Worm (Caenorhabditis elegans) whole organism, L4 larva: ENCODE measurements around the gene sra-38.

Source experiments
- D1046.2 ChIP-seq: fragments of 200-800 bp; sonication (Bioruptor generic); IDR thresholded peaks from 2 replicates; pipeline ENCODE4 v1.3.6; 2022; ENCODE audit warnings: missing genetic modification characterization, missing compliant biosample characterization
- F44E2.7 ChIP-seq: fragments of 200-800 bp; sonication (Bioruptor generic); IDR thresholded peaks from 2 replicates; pipeline ENCODE4 v2.1.2; 2022; ENCODE audit warnings: missing genetic modification characterization, missing compliant biosample characterization
- Y75B8A.6 ChIP-seq: fragments of 200-800 bp; sonication (Bioruptor generic); IDR thresholded peaks from 2 replicates; pipeline ENCODE4 v1.3.6; 2022; ENCODE audit warnings: missing genetic modification reagents, missing genetic modification characterization, missing compliant biosample characterization
- aha-1 ChIP-seq: fragments of 150-350 bp; peaks from one replicate; lab custom pipeline; 2014; ENCODE audit warnings: missing biosample characterization, missing genetic modification characterization
- ama-1 ChIP-seq: fragments of 150-350 bp; optimal IDR thresholded peaks from 2 replicates; lab custom pipeline; 2014; ENCODE audit warnings: inconsistent platforms, mixed read lengths
- ceh-20 ChIP-seq: fragments of 200-800 bp; sonication (Bioruptor generic); IDR thresholded peaks from 2 replicates; pipeline ENCODE4 v1.3.6; 2022; ENCODE audit warnings: missing genetic modification reagents, missing genetic modification characterization, missing compliant biosample characterization
- ceh-28 ChIP-seq: fragments of 150-350 bp; optimal IDR thresholded peaks from 2 replicates; lab custom pipeline; 2014; ENCODE audit warnings: missing biosample characterization, missing genetic modification reagents, missing genetic modification characterization
- ceh-44 ChIP-seq: fragments of 200-800 bp; sonication (Bioruptor generic); IDR thresholded peaks from 2 replicates; pipeline ENCODE4 v1.3.6; 2022; ENCODE audit warnings: missing genetic modification reagents, missing genetic modification characterization, missing compliant biosample characterization
- ceh-62 ChIP-seq: sonication (generic microtip); optimal IDR thresholded peaks from 2 replicates; lab custom pipeline; 2017; ENCODE audit warnings: missing biosample characterization, missing genetic modification characterization
- ces-1 ChIP-seq: fragments of 150-350 bp; sonication (generic microtip); optimal IDR thresholded peaks from 4 replicates; lab custom pipeline; 2014; ENCODE audit warnings: missing biosample characterization, missing genetic modification reagents, missing genetic modification characterization
- ctbp-1 ChIP-seq: fragments of 200-800 bp; sonication (Bioruptor generic); IDR thresholded peaks from 2 replicates; pipeline ENCODE4 v1.3.6; 2022; ENCODE audit warnings: missing genetic modification reagents, missing genetic modification characterization, missing compliant biosample characterization
- daf-16 ChIP-seq, 3 experiments: sonication (generic microtip); optimal IDR thresholded peaks; 2 replicates each; lab custom pipeline; 2016 to 2017; ENCODE audit warnings: missing genetic modification characterization in 3 of 3, missing genetic modification reagents in 3 of 3, mild to moderate bottlenecking in 2 of 3, missing compliant biosample characterization in 2 of 3, missing biosample characterization in 1 of 3, moderate library complexity in 1 of 3
- daf-8 ChIP-seq: fragments of 200-800 bp; sonication (Bioruptor generic); IDR thresholded peaks from 2 replicates; pipeline ENCODE4 v1.3.6; 2022; ENCODE audit warnings: missing genetic modification characterization, missing compliant biosample characterization
- dmd-9 ChIP-seq: fragments of 200-800 bp; sonication (Bioruptor generic); IDR thresholded peaks from 2 replicates; pipeline ENCODE4 v1.3.6; 2022; ENCODE audit warnings: missing genetic modification reagents, missing genetic modification characterization, missing compliant biosample characterization
- egl-43 ChIP-seq: fragments of 200-800 bp; sonication (Bioruptor generic); IDR thresholded peaks from 2 replicates; pipeline ENCODE4 v1.3.6; 2022; ENCODE audit warnings: missing genetic modification reagents, missing genetic modification characterization, missing compliant biosample characterization
- gei-8 ChIP-seq: fragments of 200-800 bp; sonication (Bioruptor generic); optimal IDR thresholded peaks from 2 replicates; lab custom pipeline; 2018; ENCODE audit warnings: mild to moderate bottlenecking, missing genetic modification characterization, missing compliant biosample characterization
- hlh-11 ChIP-seq: fragments of 200-800 bp; sonication (Bioruptor generic); optimal IDR thresholded peaks from 2 replicates; lab custom pipeline; 2018; ENCODE audit warnings: mild to moderate bottlenecking, missing genetic modification characterization, missing compliant biosample characterization
- jun-1 ChIP-seq: fragments of 150-350 bp; optimal IDR thresholded peaks from 2 replicates; lab custom pipeline; 2014; ENCODE audit warnings: missing biosample characterization, missing genetic modification reagents, missing genetic modification characterization
- lim-7 ChIP-seq: fragments of 200-800 bp; sonication (Bioruptor generic); IDR thresholded peaks from 2 replicates; pipeline ENCODE4 v1.3.6; 2022; ENCODE audit warnings: missing genetic modification characterization, missing compliant biosample characterization
- lin-39 ChIP-seq: fragments of 150-350 bp; optimal IDR thresholded peaks from 2 replicates; lab custom pipeline; 2014; ENCODE audit warnings: missing biosample characterization, missing genetic modification reagents, missing genetic modification characterization
- lir-3 ChIP-seq: sonication (generic microtip); optimal IDR thresholded peaks from 2 replicates; lab custom pipeline; 2016; ENCODE audit warnings: mild to moderate bottlenecking, missing genetic modification characterization, missing compliant biosample characterization
- mdl-1 ChIP-seq, 2 experiments: fragments of 150-350 bp in 1 of 2; sonication (generic microtip) in 1 of 2; optimal IDR thresholded peaks; 2 replicates each; lab custom pipeline; 2014 to 2017; ENCODE audit warnings: missing biosample characterization in 2 of 2, missing genetic modification characterization in 2 of 2
- mdt-29 ChIP-seq: fragments of 200-800 bp; sonication (Bioruptor generic); IDR thresholded peaks from 2 replicates; pipeline ENCODE4 v1.3.6; 2022; ENCODE audit warnings: missing genetic modification reagents, missing genetic modification characterization, missing compliant biosample characterization
- mxl-2 ChIP-seq: fragments of 200-800 bp; sonication (Bioruptor generic); conservative IDR thresholded peaks from 2 replicates; pipeline ENCODE4 v1.3.6; 2022; ENCODE audit warnings: missing genetic modification reagents, missing genetic modification characterization, missing compliant biosample characterization
- nhr-10 ChIP-seq: fragments of 150-350 bp; optimal IDR thresholded peaks from 2 replicates; lab custom pipeline; 2014; ENCODE audit warnings: missing biosample characterization, missing genetic modification characterization
- nhr-111 ChIP-seq: fragments of 200-800 bp; sonication (Bioruptor generic); optimal IDR thresholded peaks from 2 replicates; lab custom pipeline; 2018; ENCODE audit warnings: mild to moderate bottlenecking, missing genetic modification characterization, missing compliant biosample characterization
- nhr-25 ChIP-seq: sonication (generic microtip); optimal IDR thresholded peaks from 2 replicates; lab custom pipeline; 2017; ENCODE audit warnings: missing genetic modification characterization, mild to moderate bottlenecking, missing compliant biosample characterization, antibody characterized with exemption, moderate library complexity, borderline replicate concordance; ENCODE audit not compliant: insufficient read depth
- nhr-28 ChIP-seq: fragments of 150-350 bp; optimal IDR thresholded peaks from 2 replicates; lab custom pipeline; 2014; ENCODE audit warnings: missing biosample characterization, missing genetic modification characterization
- nhr-41 ChIP-seq: fragments of 200-800 bp; sonication (Bioruptor generic); IDR thresholded peaks from 2 replicates; pipeline ENCODE4 v1.3.6; 2022; ENCODE audit warnings: missing genetic modification reagents, missing genetic modification characterization, missing compliant biosample characterization
- nhr-42 ChIP-seq: fragments of 200-800 bp; sonication (Bioruptor generic); IDR thresholded peaks from 2 replicates; pipeline ENCODE4 v1.3.6; 2022; ENCODE audit warnings: missing genetic modification characterization, missing compliant biosample characterization
- nhr-48 ChIP-seq: sonication (generic microtip); optimal IDR thresholded peaks from 2 replicates; lab custom pipeline; 2016; ENCODE audit warnings: mild to moderate bottlenecking, missing genetic modification characterization, missing compliant biosample characterization
- nhr-6 ChIP-seq: fragments of 150-350 bp; optimal IDR thresholded peaks from 2 replicates; lab custom pipeline; 2014; ENCODE audit warnings: missing biosample characterization, missing genetic modification characterization
- pha-4 ChIP-seq, 2 experiments: fragments of 150-350 bp in 1 of 2; fragments of 200-800 bp in 1 of 2; sonication (Bioruptor generic) in 1 of 2; IDR thresholded peaks in 1 of 2; optimal IDR thresholded peaks in 1 of 2; 2 replicates each; pipeline versions ENCODE4 v1.3.6 to Lab custom; 2014 to 2022; ENCODE audit warnings: missing genetic modification characterization in 2 of 2, missing genetic modification reagents in 2 of 2, missing biosample characterization in 1 of 2, missing compliant biosample characterization in 1 of 2
- pqm-1 ChIP-seq: sonication (generic microtip); optimal IDR thresholded peaks from 2 replicates; lab custom pipeline; 2017; ENCODE audit warnings: missing biosample characterization, missing genetic modification characterization
- spr-1 ChIP-seq: sonication (generic microtip); optimal IDR thresholded peaks from 2 replicates; lab custom pipeline; 2016; ENCODE audit warnings: mild to moderate bottlenecking, missing genetic modification characterization, missing compliant biosample characterization
- tag-97 ChIP-seq: fragments of 200-800 bp; sonication (Bioruptor generic); IDR thresholded peaks from 2 replicates; pipeline ENCODE4 v1.3.6; 2022; ENCODE audit warnings: missing genetic modification characterization, missing compliant biosample characterization
- unc-130 ChIP-seq: sonication (generic microtip); optimal IDR thresholded peaks from 2 replicates; lab custom pipeline; 2016; ENCODE audit warnings: missing genetic modification reagents, missing genetic modification characterization, missing compliant biosample characterization
- unc-39 ChIP-seq: sonication (generic microtip); optimal IDR thresholded peaks from 2 replicates; lab custom pipeline; 2017; ENCODE audit warnings: missing biosample characterization, missing genetic modification characterization
- unc-62 ChIP-seq, 3 experiments: fragments of 150-350 bp in 1 of 3; sonication (generic microtip); optimal IDR thresholded peaks in 2 of 3; peaks in 1 of 3; 1 replicate in 1 of 3; 2 replicates in 2 of 3; lab custom pipeline; 2014 to 2017; ENCODE audit warnings: missing biosample characterization in 3 of 3, missing genetic modification characterization in 3 of 3, missing genetic modification reagents in 3 of 3, missing genotype in 1 of 3
- zip-2 ChIP-seq: fragments of 150-350 bp; optimal IDR thresholded peaks from 2 replicates; lab custom pipeline; 2014; ENCODE audit warnings: missing biosample characterization, missing genetic modification characterization
- ztf-11 ChIP-seq: fragments of 150-350 bp; optimal IDR thresholded peaks from 2 replicates; lab custom pipeline; 2014; ENCODE audit warnings: missing biosample characterization, missing genetic modification characterization

The sra-38 gene

ce11 chrX:13881760-13882369 lies 18.1 kb downstream of the sra-38 start:
- TF ChIP-seq nhr-42 = no peak
- TF ChIP-seq aha-1 (tag; lab: Kevin White, UChicago) = peak; percentile 40
- no peak for TF ChIP-seq egl-43
- TF ChIP-seq unc-130 (GFP tag; lab: Kevin White, UChicago) = no peak

DNA sequence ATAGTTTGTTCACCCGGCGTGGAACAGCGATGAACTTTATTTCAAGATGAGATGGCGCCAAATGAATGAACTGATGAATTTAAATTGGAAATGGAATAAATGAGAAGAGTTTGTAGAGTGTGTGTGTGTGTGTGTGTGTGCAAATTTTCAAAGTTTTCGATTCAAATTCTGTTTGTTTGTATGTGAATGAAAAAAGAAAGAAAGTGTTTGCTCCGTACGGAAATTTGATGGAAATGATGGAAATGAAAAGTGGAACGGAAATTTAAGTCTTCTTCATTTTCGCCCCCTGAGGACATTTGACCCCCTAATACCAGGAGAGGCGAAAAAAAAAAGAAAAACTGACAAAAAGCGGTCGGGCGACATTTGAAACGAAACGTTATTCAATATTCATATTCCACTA lies 21.9 kb downstream of the sra-38 start:
- TF ChIP-seq aha-1 (tag; lab: Kevin White, UChicago) (peak; percentile 92), nhr-41 (no peak), ceh-62 (tag; lab: Kevin White, UChicago) (no peak)

DNA sequence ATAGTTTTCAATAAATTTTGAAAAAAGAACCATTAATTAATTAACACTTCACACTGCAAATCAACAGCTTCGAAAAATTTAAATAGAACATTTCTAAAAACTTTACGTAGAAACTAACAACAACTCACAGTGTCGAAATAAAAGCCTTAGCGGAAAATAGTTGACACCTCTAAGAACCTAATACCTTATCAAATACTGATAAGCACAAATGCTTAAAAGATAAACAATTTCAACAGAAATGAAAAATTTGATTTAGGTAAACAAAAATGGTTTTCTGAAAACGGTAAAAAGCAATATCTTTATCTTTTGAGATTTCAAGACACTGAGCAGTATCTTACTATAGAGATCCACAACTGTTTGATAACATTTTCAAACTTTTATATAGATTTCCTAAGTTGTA lies 23.1 kb downstream of the sra-38 start:
- TF ChIP-seq daf-8 (GFP tag; lab: Robert Waterston, UW) (no peak), F44E2.7 (GFP tag; lab: Robert Waterston, UW) (no peak), daf-16 (GFP tag; optimal IDR thresholded peaks at IDR 0.05; lab: Kevin White, UChicago) (no peak), daf-16 (tag; optimal IDR thresholded peaks at IDR 0.05; lab: Kevin White, UChicago) (peak; percentile 75), pqm-1 (tag; lab: Kevin White, UChicago) (peak; percentile 15), unc-62 (GFP tag; optimal IDR thresholded peaks at IDR 0.05 in 1 of 2; lab: Kevin White, UChicago) (peak in 1 of 2 experiments; percentile 59), unc-62 (tag; optimal IDR thresholded peaks at IDR 0.05; lab: Kevin White, UChicago) (no peak), jun-1 (tag; lab: Kevin White, UChicago) (no peak)

DNA sequence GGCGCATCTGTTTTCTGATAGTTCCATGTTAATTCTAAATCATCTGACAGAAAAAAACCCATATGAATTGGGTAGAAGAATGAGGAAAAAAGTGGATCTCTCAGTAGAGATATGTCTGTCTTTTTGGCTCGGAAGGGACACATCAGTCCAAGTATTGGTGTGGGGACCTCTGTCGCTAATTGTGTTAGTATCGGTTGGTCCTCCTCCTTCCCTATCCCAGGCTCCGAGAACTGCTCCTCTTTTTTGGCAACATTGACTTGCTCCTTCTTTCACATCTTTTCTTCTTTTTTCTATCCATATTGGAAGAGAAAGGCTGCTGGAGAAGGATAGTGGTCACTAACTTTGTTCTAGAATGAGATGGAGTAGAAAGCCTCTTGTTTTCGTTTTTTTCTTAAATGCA lies 24.0 kb downstream of the sra-38 start:
- peak; percentile 43 for TF ChIP-seq ces-1 (GFP tag; lab: Kevin White, UChicago)
- no peak for TF ChIP-seq nhr-6 (tag; lab: Kevin White, UChicago)
- no peak for TF ChIP-seq lim-7 (GFP tag; lab: Robert Waterston, UW)
- no peak for TF ChIP-seq ctbp-1 (GFP tag; lab: Robert Waterston, UW)
- TF ChIP-seq mdl-1 (tag; optimal IDR thresholded peaks at IDR 0.05; lab: Kevin White, UChicago) = no peak
- no peak for TF ChIP-seq lin-39 (tag; lab: Kevin White, UChicago)
- TF ChIP-seq ztf-11 (tag; lab: Kevin White, UChicago) = no peak
- TF ChIP-seq unc-62 (GFP tag; optimal IDR thresholded peaks at IDR 0.05 in 1 of 2; lab: Kevin White, UChicago) = peak in 1 of 2 experiments; percentile 47
- TF ChIP-seq unc-62 (tag; optimal IDR thresholded peaks at IDR 0.05; lab: Kevin White, UChicago) = no peak
- no peak for TF ChIP-seq ceh-44

ce11 chrX:13873324-13873933 lies 26.5 kb downstream of the sra-38 start:
- no peak for TF ChIP-seq dmd-9
- peak; percentile 42 for TF ChIP-seq hlh-11 (tag; lab: Kevin White, UChicago)
- TF ChIP-seq ceh-28 = no peak
- no peak for TF ChIP-seq nhr-111
- TF ChIP-seq nhr-10 (tag; lab: Kevin White, UChicago) = no peak
- no peak for TF ChIP-seq Y75B8A.6 (GFP tag; lab: Robert Waterston, UW)
- 0 out of 2 replicates have a peak, but pooled peaks have one; percentile 29 for TF ChIP-seq ceh-20 (GFP tag; lab: Robert Waterston, UW)
- no peak for TF ChIP-seq mxl-2 (GFP tag; lab: Robert Waterston, UW)
- TF ChIP-seq mdt-29 (GFP tag; lab: Robert Waterston, UW) = no peak
- TF ChIP-seq aha-1 (tag; lab: Kevin White, UChicago) = peak; percentile 87
- TF ChIP-seq nhr-28 (tag; lab: Kevin White, UChicago) = peak; percentile 6
- no peak for TF ChIP-seq ces-1 (GFP tag; lab: Kevin White, UChicago)
- TF ChIP-seq unc-39 (tag; lab: Kevin White, UChicago) = no peak
- TF ChIP-seq pqm-1 (tag; lab: Kevin White, UChicago) = no peak
- TF ChIP-seq pha-4 (GFP tag; IDR thresholded peaks at IDR 0.05; lab: Robert Waterston, UW) = no peak
- no peak for TF ChIP-seq pha-4 (tag; optimal IDR thresholded peaks at IDR 0.05; lab: Kevin White, UChicago)
- no peak for TF ChIP-seq mdl-1 (tag; optimal IDR thresholded peaks at IDR 0.05; lab: Kevin White, UChicago)
- no peak for TF ChIP-seq nhr-25 (tag; lab: Kevin White, UChicago)
- TF ChIP-seq D1046.2 (GFP tag; lab: Robert Waterston, UW) = no peak
- peak in 1 of 2 experiments; percentile 85 for TF ChIP-seq daf-16 (GFP tag; optimal IDR thresholded peaks at IDR 0.05; lab: Kevin White, UChicago)
- TF ChIP-seq daf-16 (tag; optimal IDR thresholded peaks at IDR 0.05; lab: Kevin White, UChicago) = no peak
- TF ChIP-seq lir-3 = no peak
- TF ChIP-seq tag-97 (GFP tag; lab: Robert Waterston, UW) = no peak
- TF ChIP-seq ama-1 (lab: Kevin White, UChicago) = no peak
- TF ChIP-seq spr-1 = no peak
- no peak for TF ChIP-seq gei-8
- TF ChIP-seq zip-2 (tag; lab: Kevin White, UChicago) = no peak
- TF ChIP-seq nhr-48 (tag; lab: Kevin White, UChicago) = no peak
